Fruit fly (Drosophila melanogaster) whole organism, embryonic: Measurements from ENCODE around the gene CG11768.

Experiments used
- Asciz ChIP-seq: fragments of 200-800 bp; sonication (Bioruptor generic); optimal IDR thresholded peaks from 2 replicates; lab custom pipeline; 2017; ENCODE audit warnings: missing biosample characterization, mild to moderate bottlenecking, missing genetic modification characterization, missing genetic modification reagents
- Blimp-1 ChIP-seq: fragments of 200-800 bp; sonication (Bioruptor generic); optimal IDR thresholded peaks from 3 replicates; lab custom pipeline; 2018; ENCODE audit warnings: missing biosample characterization, missing genetic modification characterization, mild to moderate bottlenecking, moderate library complexity, missing genetic modification reagents
- CG10959 ChIP-seq: fragments of 200-800 bp; sonication (Bioruptor generic); IDR thresholded peaks from 2 replicates; pipeline ENCODE4 v1.3.6; 2022; ENCODE audit warnings: missing biosample characterization, missing genetic modification characterization
- CG10979 ChIP-seq: fragments of 200-800 bp; sonication (Bioruptor generic); optimal IDR thresholded peaks from 2 replicates; lab custom pipeline; 2018; ENCODE audit warnings: missing biosample characterization, mild to moderate bottlenecking, missing genetic modification characterization, moderate library complexity
- CG12155 ChIP-seq: fragments of 200-800 bp; sonication (Bioruptor generic); optimal IDR thresholded peaks from 3 replicates; lab custom pipeline; 2016; ENCODE audit warnings: missing biosample characterization, missing genetic modification characterization
- CG12391 ChIP-seq: fragments of 200-800 bp; sonication (Bioruptor generic); optimal IDR thresholded peaks from 3 replicates; lab custom pipeline; 2018; ENCODE audit warnings: missing biosample characterization, mild to moderate bottlenecking, missing genetic modification characterization, moderate library complexity
- CG12659 ChIP-seq: fragments of 200-800 bp; sonication (Bioruptor generic); optimal IDR thresholded peaks from 3 replicates; lab custom pipeline; 2017; ENCODE audit warnings: mild to moderate bottlenecking, missing biosample characterization, missing genetic modification reagents, missing genetic modification characterization
- CG1529 ChIP-seq: fragments of 200-800 bp; sonication (Bioruptor generic); optimal IDR thresholded peaks from 3 replicates; lab custom pipeline; 2018; ENCODE audit warnings: missing biosample characterization, missing genetic modification characterization
- CG15479 ChIP-seq: fragments of 200-800 bp; sonication (Bioruptor generic); optimal IDR thresholded peaks from 3 replicates; lab custom pipeline; 2019; ENCODE audit warnings: missing biosample characterization, mild to moderate bottlenecking, missing genetic modification characterization, moderate library complexity
- CG18262 ChIP-seq: fragments of 200-800 bp; optimal IDR thresholded peaks from 3 replicates; lab custom pipeline; 2019; ENCODE audit warnings: missing biosample characterization, mild to moderate bottlenecking, missing genetic modification characterization, moderate library complexity
- CG18599 ChIP-seq: fragments of 200-800 bp; sonication (Bioruptor generic); optimal IDR thresholded peaks from 3 replicates; lab custom pipeline; 2017; ENCODE audit warnings: missing biosample characterization, missing genetic modification characterization, mild to moderate bottlenecking, moderate library complexity, missing genetic modification reagents
- CG2678 ChIP-seq: fragments of 200-800 bp; sonication (Bioruptor generic); optimal IDR thresholded peaks from 3 replicates; lab custom pipeline; 2019; ENCODE audit warnings: missing biosample characterization, mild to moderate bottlenecking, missing genetic modification characterization, moderate library complexity
- CG7839 ChIP-seq: fragments of 200-800 bp; sonication (Bioruptor generic); optimal IDR thresholded peaks from 3 replicates; lab custom pipeline; 2018; ENCODE audit warnings: missing biosample characterization, mild to moderate bottlenecking, missing genetic modification characterization, moderate library complexity
- CG8359 ChIP-seq: fragments of 200-800 bp; sonication (Bioruptor generic); optimal IDR thresholded peaks from 2 replicates; lab custom pipeline; 2017; ENCODE audit warnings: missing biosample characterization, mild to moderate bottlenecking, missing genetic modification characterization, borderline replicate concordance
- CG8924 ChIP-seq: fragments of 200-800 bp; optimal IDR thresholded peaks from 3 replicates; lab custom pipeline; 2019; ENCODE audit warnings: missing biosample characterization, mild to moderate bottlenecking, missing genetic modification characterization, moderate library complexity
- CG9797 ChIP-seq: fragments of 200-800 bp; sonication (Bioruptor generic); optimal IDR thresholded peaks from 3 replicates; lab custom pipeline; 2018; ENCODE audit warnings: missing biosample characterization, mild to moderate bottlenecking, missing genetic modification characterization
- CG9932 ChIP-seq: fragments of 200-800 bp; sonication (Bioruptor generic); IDR thresholded peaks from 2 replicates; pipeline ENCODE4 v1.3.6; 2022; ENCODE audit warnings: missing biosample characterization, missing genetic modification characterization
- D19A ChIP-seq: fragments of 200-800 bp; optimal IDR thresholded peaks from 3 replicates; lab custom pipeline; 2019; ENCODE audit warnings: missing biosample characterization, mild to moderate bottlenecking, missing genetic modification characterization, moderate library complexity
- Dip3 ChIP-seq: fragments of 200-800 bp; sonication (Bioruptor generic); optimal IDR thresholded peaks from 3 replicates; lab custom pipeline; 2016; ENCODE audit warnings: missing biosample characterization, missing genetic modification characterization
- Ets97D ChIP-seq: fragments of 200-800 bp; sonication (Bioruptor generic); optimal IDR thresholded peaks from 3 replicates; lab custom pipeline; 2016; ENCODE audit warnings: missing biosample characterization, missing genetic modification characterization
- Hand ChIP-seq: fragments of 200-800 bp; sonication (Bioruptor generic); optimal IDR thresholded peaks from 2 replicates; lab custom pipeline; 2017; ENCODE audit warnings: mild to moderate bottlenecking, missing biosample characterization, missing genetic modification reagents, missing genetic modification characterization
- Nf-YC ChIP-seq: fragments of 200-800 bp; optimal IDR thresholded peaks from 3 replicates; lab custom pipeline; 2019; ENCODE audit warnings: missing biosample characterization, mild to moderate bottlenecking, missing genetic modification characterization, moderate library complexity
- Sin3A ChIP-seq: fragments of >200 bp; optimal IDR thresholded peaks from 2 replicates; lab custom pipeline; 2018
- bsh ChIP-seq, 2 experiments: fragments of 200-800 bp; sonication (Bioruptor generic); optimal IDR thresholded peaks; 2 replicates each; lab custom pipeline; 2017 to 2018; ENCODE audit warnings: mild to moderate bottlenecking in 2 of 2, missing biosample characterization in 2 of 2, missing genetic modification characterization in 2 of 2, moderate library complexity in 1 of 2
- btn ChIP-seq: fragments of 200-800 bp; sonication (Bioruptor generic); optimal IDR thresholded peaks from 2 replicates; lab custom pipeline; 2016; ENCODE audit warnings: missing biosample characterization, missing genetic modification characterization
- crol ChIP-seq: fragments of 200-800 bp; sonication (Bioruptor generic); IDR thresholded peaks from 2 replicates; pipeline ENCODE4 v1.3.6; 2022; ENCODE audit warnings: missing biosample characterization, missing genetic modification characterization
- gem ChIP-seq: fragments of 200-800 bp; sonication (Bioruptor generic); optimal IDR thresholded peaks from 2 replicates; lab custom pipeline; 2019; ENCODE audit warnings: missing biosample characterization, mild to moderate bottlenecking, missing genetic modification characterization, moderate library complexity
- gsb ChIP-seq: fragments of 200-800 bp; sonication (Bioruptor generic); IDR thresholded peaks from 2 replicates; pipeline ENCODE4 v1.3.6; 2022; ENCODE audit warnings: missing biosample characterization, missing genetic modification characterization
- jing ChIP-seq: fragments of 200-800 bp; sonication (Bioruptor generic); optimal IDR thresholded peaks from 2 replicates; lab custom pipeline; 2018; ENCODE audit warnings: missing biosample characterization, mild to moderate bottlenecking, missing genetic modification characterization
- nerfin-2 ChIP-seq: fragments of 200-800 bp; sonication (Bioruptor generic); IDR thresholded peaks from 2 replicates; pipeline ENCODE4 v1.3.6; 2022; ENCODE audit warnings: missing biosample characterization, missing genetic modification characterization; ENCODE audit not compliant: partially characterized antibody
- peb ChIP-seq: fragments of 200-800 bp; sonication (Bioruptor generic); IDR thresholded peaks from 2 replicates; pipeline ENCODE4 v1.3.6; 2022; ENCODE audit warnings: missing biosample characterization, missing genetic modification characterization
- sc ChIP-seq, 3 experiments: fragments of >200 bp in 2 of 3; fragments of 200-800 bp in 1 of 3; sonication (Bioruptor generic) in 1 of 3; optimal IDR thresholded peaks; 2 replicates in 2 of 3; 3 replicates in 1 of 3; lab custom pipeline; 2017; ENCODE audit warnings: mild to moderate bottlenecking in 1 of 3, missing biosample characterization in 1 of 3, missing genetic modification characterization in 1 of 3, missing genetic modification reagents in 1 of 3
- sens ChIP-seq: fragments of 200-800 bp; sonication (Bioruptor generic); peaks from one replicate; lab custom pipeline; 2016; ENCODE audit warnings: missing biosample characterization, missing genetic modification characterization
- seq ChIP-seq: fragments of 200-800 bp; sonication (Bioruptor generic); IDR thresholded peaks from 2 replicates; pipeline ENCODE4 v1.3.6; 2022; ENCODE audit warnings: missing biosample characterization, missing genetic modification characterization
- sqz ChIP-seq: fragments of 200-800 bp; sonication (Bioruptor generic); optimal IDR thresholded peaks from 3 replicates; lab custom pipeline; 2018; ENCODE audit warnings: missing biosample characterization, mild to moderate bottlenecking, missing genetic modification characterization
- sr ChIP-seq: fragments of 200-800 bp; sonication (Bioruptor generic); IDR thresholded peaks from 3 replicates; pipeline ENCODE4 v1.3.6; 2022; ENCODE audit warnings: missing biosample characterization, missing genetic modification characterization
- twi ChIP-seq: fragments of 200-800 bp; optimal IDR thresholded peaks from 2 replicates; lab custom pipeline; 2019; ENCODE audit warnings: missing biosample characterization, mild to moderate bottlenecking, missing genetic modification characterization, moderate library complexity
- z ChIP-seq: fragments of 200-800 bp; sonication (Bioruptor generic); IDR thresholded peaks from 3 replicates; pipeline ENCODE4 v1.3.6; 2022; ENCODE audit warnings: missing biosample characterization, missing genetic modification characterization
- zen ChIP-seq: fragments of 200-800 bp; sonication (Bioruptor generic); optimal IDR thresholded peaks from 3 replicates; lab custom pipeline; 2018; ENCODE audit warnings: missing biosample characterization, mild to moderate bottlenecking, missing genetic modification characterization, moderate library complexity

CG11768 gene

DNA sequence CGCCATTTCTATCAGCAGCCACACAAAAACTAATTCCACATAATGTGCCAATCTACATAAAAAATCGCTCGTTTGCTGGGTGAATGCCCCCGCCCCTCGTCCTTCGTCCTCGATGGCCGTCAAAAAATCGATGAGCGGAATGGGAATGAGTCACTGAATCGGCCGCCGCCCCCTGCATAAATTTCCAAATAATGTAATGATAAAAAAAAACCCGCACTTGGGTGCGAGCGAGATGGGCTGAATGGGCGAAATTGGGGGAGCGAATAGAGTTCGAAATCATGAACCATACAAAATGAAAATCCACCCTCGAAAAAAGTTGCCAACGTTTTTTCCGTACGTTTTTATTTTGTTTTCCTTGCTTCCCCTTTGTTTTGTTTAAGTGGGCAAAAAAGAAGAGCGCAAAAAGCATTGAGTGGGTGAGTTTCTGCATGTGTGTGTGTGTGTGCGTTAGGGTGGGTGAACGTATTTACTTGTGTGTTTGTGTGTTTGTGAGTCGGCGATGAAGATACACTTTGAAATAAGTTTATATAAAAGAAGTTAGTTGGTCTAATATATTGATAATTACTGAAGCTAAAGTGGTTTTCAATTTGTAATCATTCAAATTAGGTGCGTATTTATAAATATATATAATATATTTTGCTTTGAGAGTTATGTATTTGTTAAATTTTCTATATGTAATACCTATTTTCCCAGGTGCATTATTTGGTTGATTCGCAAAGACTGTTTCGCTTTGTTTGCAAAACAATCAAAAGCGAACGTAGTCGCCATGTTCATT, 62.5 kb downstream of the CG11768 start (continued):
- TF ChIP-seq Nf-YC (peak; percentile 91), CG12659 (GFP tag; lab: Kevin White, UChicago) (no peak), peb (GFP tag; lab: Robert Waterston, UW) (no peak), CG8359 (GFP tag; lab: Kevin White, UChicago) (no peak), sqz (peak; percentile 98), CG12391 (tag; lab: Kevin White, UChicago) (peak; percentile 1), sr (GFP tag; lab: Robert Waterston, UW) (peak; percentile 59), twi (no peak), nerfin-2 (no peak), sc (optimal IDR thresholded peaks at IDR 0.05; lab: Kevin White, UChicago) (no peak), sc (GFP tag; optimal IDR thresholded peaks at IDR 0.05; lab: Kevin White, UChicago) (no peak), Sin3A (lab: Kevin White, UChicago) (no peak), CG10959 (GFP tag; lab: Robert Waterston, UW) (no peak), D19A (tag; lab: Kevin White, UChicago) (no peak), bsh (GFP tag; optimal IDR thresholded peaks at IDR 0.05; lab: Kevin White, UChicago) (peak in 1 of 2 experiments; percentile 21), Dip3 (GFP tag; lab: Kevin White, UChicago) (no peak), CG9797 (GFP tag; lab: Kevin White, UChicago) (no peak), CG18599 (GFP tag; lab: Kevin White, UChicago) (peak; percentile 17), jing (GFP tag; lab: Kevin White, UChicago) (no peak), CG15479 (GFP tag; lab: Kevin White, UChicago) (no peak), Ets97D (GFP tag; lab: Kevin White, UChicago) (no peak), Blimp-1 (GFP tag; lab: Kevin White, UChicago) (no peak), CG18262 (tag; lab: Kevin White, UChicago) (peak; percentile 22), CG12155 (GFP tag; lab: Kevin White, UChicago) (no peak), crol (GFP tag; lab: Robert Waterston, UW) (0 out of 2 replicates have a peak, but pooled peaks have one; percentile 24), btn (no peak), CG8924 (tag; lab: Kevin White, UChicago) (peak; percentile 8), gem (tag; lab: Kevin White, UChicago) (peak; percentile 41), zen (tag; lab: Kevin White, UChicago) (no peak), Hand (GFP tag; lab: Kevin White, UChicago) (peak; percentile 10), CG9932 (no peak), gsb (no peak), sens (GFP tag; lab: Kevin White, UChicago) (peak; percentile 64), CG2678 (tag; lab: Kevin White, UChicago) (no peak), CG7839 (peak; percentile 22), CG1529 (GFP tag; lab: Kevin White, UChicago) (no peak), CG10979 (tag; lab: Kevin White, UChicago) (no peak), seq (peak; percentile 91), z (GFP tag; lab: Robert Waterston, UW) (peak; percentile 77; the same call in 2 of the 3 replicates), Asciz (no peak)
- TF ChIP-seq, all 482 proteins: peak for 26
